Worm (Caenorhabditis elegans) whole organism, L4 larva: ENCODE data around the gene F55B12.2.

Source experiments
- Y5F2A.4 ChIP-seq: fragments of 200-800 bp; sonication (Bioruptor generic); optimal IDR thresholded peaks from 2 replicates; lab custom pipeline; 2018; ENCODE audit warnings: mild to moderate bottlenecking, missing genetic modification characterization, missing compliant biosample characterization
- cey-2 ChIP-seq: sonication (generic microtip); optimal IDR thresholded peaks from 3 replicates; lab custom pipeline; 2017; ENCODE audit warnings: missing genetic modification characterization, mild to moderate bottlenecking, missing compliant biosample characterization, antibody characterized with exemption, borderline replicate concordance; ENCODE audit not compliant: insufficient read depth
- mep-1 ChIP-seq: fragments of 150-350 bp; sonication (generic microtip); optimal IDR thresholded peaks from 3 replicates; lab custom pipeline; 2014; ENCODE audit warnings: missing biosample characterization, missing genetic modification characterization
- nhr-11 ChIP-seq: fragments of 150-350 bp; optimal IDR thresholded peaks from 2 replicates; lab custom pipeline; 2014; ENCODE audit warnings: missing biosample characterization, missing genetic modification characterization
- nhr-76 ChIP-seq: fragments of 150-350 bp; optimal IDR thresholded peaks from 2 replicates; lab custom pipeline; 2014; ENCODE audit warnings: missing biosample characterization, missing genetic modification characterization

DNA sequence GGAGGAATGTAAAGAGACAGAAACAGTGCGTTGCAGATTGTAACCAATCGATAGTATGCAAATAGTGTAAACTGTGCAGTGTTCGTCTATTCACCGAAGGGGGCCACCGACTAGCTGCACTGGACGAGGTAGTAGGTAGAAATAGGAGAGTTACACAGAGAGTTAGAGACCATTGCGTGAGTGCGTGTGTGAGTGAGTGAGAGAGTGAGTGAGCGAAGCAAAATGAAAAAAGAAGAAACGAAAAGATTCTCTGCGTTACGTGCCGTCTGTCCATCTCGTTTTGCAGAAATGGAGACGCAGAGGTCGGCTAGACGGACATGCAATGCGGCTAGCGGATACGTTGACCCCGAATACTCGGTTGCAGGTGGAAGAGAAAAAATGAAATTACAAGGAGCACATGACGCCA is 8.3 kb downstream of the F55B12.2 start:
- TF ChIP-seq Y5F2A.4 (GFP tag; lab: Kevin White, UChicago) (no peak), nhr-76 (no peak), cey-2 (no peak), mep-1 (no peak), nhr-11 (tag; lab: Kevin White, UChicago) (peak; percentile 79)
